Fruit fly (Drosophila melanogaster): ENCODE data around the gene CG13692.

CG13692 gene

DNA sequence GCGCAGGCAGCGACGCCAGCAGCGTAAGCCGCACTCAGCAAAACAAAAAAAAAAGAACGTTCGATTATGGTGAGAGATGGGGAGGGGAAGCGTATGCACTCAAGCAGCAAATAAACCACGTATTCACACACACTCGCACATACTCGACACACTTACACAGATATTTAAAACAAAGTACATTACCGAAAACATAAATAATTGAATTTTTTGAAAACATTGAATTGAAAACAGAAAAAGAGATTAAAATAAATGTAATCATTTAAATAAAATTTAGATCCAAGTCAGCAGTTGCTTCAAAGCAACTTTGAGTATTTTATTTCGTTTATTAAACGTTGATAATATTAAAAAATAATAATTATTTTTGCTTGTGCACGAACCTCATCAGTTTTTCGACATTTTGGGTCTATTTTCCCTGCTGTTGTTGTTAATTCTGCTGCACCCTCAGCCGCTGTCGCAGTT lies 49.5 kb downstream of the CG13692 start (continued):
- TF ChIP-seq sqz (GFP tag; optimal IDR thresholded peaks at IDR 0.05) (no peak), CG14965 (GFP tag; optimal IDR thresholded peaks at IDR 0.05; ENCODE audit: borderline replicate concordance) (no peak), CG2116 (GFP tag; optimal IDR thresholded peaks at IDR 0.05) (no peak), Hmx (GFP tag; optimal IDR thresholded peaks at IDR 0.05) (no peak), ham (GFP tag; IDR thresholded peaks at IDR 0.05) (no peak), B-H2 (GFP tag; optimal IDR thresholded peaks at IDR 0.05) (no peak), shn (GFP tag; optimal IDR thresholded peaks at IDR 0.05) (no peak), CG1602 (GFP tag; optimal IDR thresholded peaks at IDR 0.05) (peak; percentile 43), CG33213 (GFP tag; optimal IDR thresholded peaks at IDR 0.05) (no peak), mam (GFP tag; optimal IDR thresholded peaks at IDR 0.05) (no peak), Doc2 (GFP tag; IDR thresholded peaks at IDR 0.05) (no peak), gro (GFP tag; optimal IDR thresholded peaks at IDR 0.05) (no peak), Doc3 (GFP tag; IDR thresholded peaks at IDR 0.05; ENCODE audit: partially characterized antibody) (no peak), H2.0 (GFP tag; IDR thresholded peaks at IDR 0.05) (no peak), unc-4 (GFP tag; IDR thresholded peaks at IDR 0.05; ENCODE audit: partially characterized antibody) (no peak), CG2120 (GFP tag; optimal IDR thresholded peaks at IDR 0.05) (no peak), row (GFP tag; IDR thresholded peaks at IDR 0.05) (no peak), fd102C (GFP tag; optimal IDR thresholded peaks at IDR 0.05) (no peak), hb (GFP tag; IDR thresholded peaks at IDR 0.05; ENCODE audit: partially characterized antibody) (no peak), CG17186 (GFP tag; optimal IDR thresholded peaks at IDR 0.05) (no peak), Dip3 (GFP tag; optimal IDR thresholded peaks at IDR 0.05) (no peak), Bdp1 (GFP tag; optimal IDR thresholded peaks at IDR 0.05) (no peak), Atf3 (GFP tag; optimal IDR thresholded peaks at IDR 0.05) (no peak), CG9215 (GFP tag; IDR thresholded peaks at IDR 0.05) (no peak), phol (tag; optimal IDR thresholded peaks at IDR 0.05) (peak; percentile 74), org-1 (GFP tag; optimal IDR thresholded peaks at IDR 0.05) (peak; percentile 51), HHEX (GFP tag; optimal IDR thresholded peaks at IDR 0.05) (peak; percentile 44), dysf (GFP tag; IDR thresholded peaks at IDR 0.05) (peak; percentile 78; the same call in 1 of the 3 replicates), CG2202 (tag; optimal IDR thresholded peaks at IDR 0.05) (peak; percentile 22), CG3281 (GFP tag; optimal IDR thresholded peaks at IDR 0.05) (peak; percentile 56), caup (GFP tag; optimal IDR thresholded peaks at IDR 0.05; ENCODE audit: severe bottlenecking) (peak; percentile 16), twi (tag; optimal IDR thresholded peaks at IDR 0.05) (peak; percentile 16), CG17568 (GFP tag; optimal IDR thresholded peaks at IDR 0.05) (peak; percentile 27), rib (GFP tag; IDR thresholded peaks at IDR 0.05) (no peak), Oli (tag; optimal IDR thresholded peaks at IDR 0.05) (peak; percentile 61), al (GFP tag; IDR thresholded peaks at IDR 0.05) (no peak), CG11247 (GFP tag; IDR thresholded peaks at IDR 0.05) (no peak), ac (GFP tag; optimal IDR thresholded peaks at IDR 0.05) (no peak), en (GFP tag; optimal IDR thresholded peaks at IDR 0.05) (no peak), CG9797 (GFP tag; optimal IDR thresholded peaks at IDR 0.05) (no peak), Hr78 (GFP tag; optimal IDR thresholded peaks at IDR 0.05) (no peak), Xbp1 (GFP tag; optimal IDR thresholded peaks at IDR 0.05) (peak; percentile 61), CG15479 (GFP tag; optimal IDR thresholded peaks at IDR 0.05) (no peak), CG9817 (tag; optimal IDR thresholded peaks at IDR 0.05) (peak; percentile 47), CG2129 (GFP tag; IDR thresholded peaks at IDR 0.05; ENCODE audit: partially characterized antibody) (no peak), Vsx1 (GFP tag; optimal IDR thresholded peaks at IDR 0.05) (peak; percentile 9), maf-S (GFP tag; optimal IDR thresholded peaks at IDR 0.05) (no peak), unpg (GFP tag; optimal IDR thresholded peaks at IDR 0.05) (peak; percentile 83), CG8290 (GFP tag; optimal IDR thresholded peaks at IDR 0.05) (no peak), CG8290 (tag; optimal IDR thresholded peaks at IDR 0.05) (no peak), Dp (GFP tag; optimal IDR thresholded peaks at IDR 0.05) (no peak)

Data from whole organism, embryonic.